Fruit fly (Drosophila melanogaster) whole organism, embryonic: ENCODE measurements around the gene Acp36DE.

Experiments
- B-H1 ChIP-seq: fragments of 200-800 bp; sonication (Bioruptor generic); IDR thresholded peaks from 3 replicates; pipeline ENCODE4 v1.3.6; 2022; ENCODE audit warnings: missing biosample characterization, missing genetic modification characterization
- BEAF-32 ChIP-seq: fragments of 200-800 bp; sonication (Bioruptor generic); optimal IDR thresholded peaks from 3 replicates; lab custom pipeline; 2017; ENCODE audit warnings: missing biosample characterization, missing genetic modification characterization, mild to moderate bottlenecking, moderate library complexity, missing genetic modification reagents
- CG11085 ChIP-seq: fragments of 200-800 bp; sonication (Bioruptor generic); IDR thresholded peaks from 2 replicates; pipeline ENCODE4 v1.3.6; 2022; ENCODE audit warnings: missing biosample characterization, missing genetic modification characterization
- CG12155 ChIP-seq: fragments of 200-800 bp; sonication (Bioruptor generic); optimal IDR thresholded peaks from 3 replicates; lab custom pipeline; 2016; ENCODE audit warnings: missing biosample characterization, missing genetic modification characterization
- CG13424 ChIP-seq: fragments of 200-800 bp; sonication (Bioruptor generic); optimal IDR thresholded peaks from 2 replicates; lab custom pipeline; 2019; ENCODE audit warnings: missing biosample characterization, mild to moderate bottlenecking, missing genetic modification characterization, moderate library complexity
- CG15073 ChIP-seq: fragments of 200-800 bp; sonication (Bioruptor generic); optimal IDR thresholded peaks from 2 replicates; lab custom pipeline; 2016; ENCODE audit warnings: missing biosample characterization, missing genetic modification characterization
- CG18599 ChIP-seq: fragments of 200-800 bp; sonication (Bioruptor generic); optimal IDR thresholded peaks from 3 replicates; lab custom pipeline; 2017; ENCODE audit warnings: missing biosample characterization, missing genetic modification characterization, mild to moderate bottlenecking, moderate library complexity, missing genetic modification reagents
- CG2199 ChIP-seq: fragments of 200-800 bp; sonication (Bioruptor generic); IDR thresholded peaks from 3 replicates; pipeline ENCODE4 v1.3.6; 2022; ENCODE audit warnings: missing biosample characterization, missing genetic modification characterization
- CG30403 ChIP-seq: fragments of 200-800 bp; sonication (Bioruptor generic); optimal IDR thresholded peaks from 3 replicates; lab custom pipeline; 2016; ENCODE audit warnings: missing biosample characterization, missing genetic modification characterization
- CG6813 ChIP-seq: fragments of 200-800 bp; sonication (Bioruptor generic); optimal IDR thresholded peaks from 2 replicates; lab custom pipeline; 2017; ENCODE audit warnings: missing biosample characterization, missing genetic modification characterization, mild to moderate bottlenecking, moderate library complexity, missing genetic modification reagents
- CG7357 ChIP-seq: fragments of 200-800 bp; sonication (Bioruptor generic); IDR thresholded peaks from 3 replicates; pipeline ENCODE4 v1.3.6; 2022; ENCODE audit warnings: missing biosample characterization, missing genetic modification characterization
- CoRest ChIP-seq: fragments of 200-800 bp; sonication (Bioruptor generic); optimal IDR thresholded peaks from 3 replicates; lab custom pipeline; 2018; ENCODE audit warnings: missing biosample characterization, mild to moderate bottlenecking, missing genetic modification characterization, moderate library complexity
- Dbx ChIP-seq: fragments of 200-800 bp; sonication (Bioruptor generic); IDR thresholded peaks from 3 replicates; pipeline ENCODE4 v1.3.6; 2022; ENCODE audit warnings: missing biosample characterization, missing genetic modification characterization
- Dek ChIP-seq: fragments of 200-800 bp; sonication (Bioruptor generic); optimal IDR thresholded peaks from 3 replicates; lab custom pipeline; 2019; ENCODE audit warnings: missing biosample characterization, mild to moderate bottlenecking, missing genetic modification characterization, moderate library complexity
- Gsc ChIP-seq: fragments of 200-800 bp; sonication (Bioruptor generic); IDR thresholded peaks from 2 replicates; pipeline ENCODE4 v1.3.6; 2022; ENCODE audit warnings: missing biosample characterization, missing genetic modification characterization
- H2.0 ChIP-seq: fragments of 200-800 bp; sonication (Bioruptor generic); IDR thresholded peaks from 2 replicates; pipeline ENCODE4 v1.3.6; 2022; ENCODE audit warnings: missing biosample characterization, missing genetic modification characterization
- Hmr ChIP-seq: fragments of 200-800 bp; sonication (Bioruptor generic); optimal IDR thresholded peaks from 3 replicates; lab custom pipeline; 2017; ENCODE audit warnings: mild to moderate bottlenecking, missing biosample characterization, missing genetic modification reagents, missing genetic modification characterization
- Hr78 ChIP-seq, 2 experiments: fragments of 200-800 bp in 1 of 2; fragments of >200 bp in 1 of 2; sonication (Bioruptor generic) in 1 of 2; optimal IDR thresholded peaks; 2 replicates each; lab custom pipeline; 2017 to 2019; ENCODE audit warnings: missing biosample characterization in 2 of 2, missing genetic modification characterization in 2 of 2, mild to moderate bottlenecking in 1 of 2, moderate library complexity in 1 of 2
- Kr ChIP-seq: fragments of 200-800 bp; sonication (Bioruptor generic); optimal IDR thresholded peaks from 2 replicates; lab custom pipeline; 2017; ENCODE audit warnings: missing biosample characterization, mild to moderate bottlenecking, missing genetic modification characterization
- Neu2 ChIP-seq: fragments of 200-800 bp; sonication (Bioruptor generic); optimal IDR thresholded peaks from 3 replicates; lab custom pipeline; 2016; ENCODE audit warnings: missing biosample characterization, missing genetic modification characterization, borderline replicate concordance
- Ptx1 ChIP-seq: fragments of 200-800 bp; sonication (Bioruptor generic); IDR thresholded peaks from 2 replicates; pipeline ENCODE4 v1.3.6; 2022; ENCODE audit warnings: missing biosample characterization, missing genetic modification characterization
- Rx ChIP-seq: fragments of 200-800 bp; sonication (Bioruptor generic); IDR thresholded peaks from 2 replicates; pipeline ENCODE4 v1.3.6; 2022; ENCODE audit warnings: missing biosample characterization, missing genetic modification characterization
- Scr ChIP-seq: fragments of 200-800 bp; sonication (Bioruptor generic); IDR thresholded peaks from 2 replicates; pipeline ENCODE4 v1.3.6; 2022; ENCODE audit warnings: missing biosample characterization, missing genetic modification characterization; ENCODE audit not compliant: partially characterized antibody
- Sox100B ChIP-seq: fragments of 200-800 bp; sonication (Bioruptor generic); optimal IDR thresholded peaks from 3 replicates; lab custom pipeline; 2018; ENCODE audit warnings: missing biosample characterization, mild to moderate bottlenecking, missing genetic modification characterization
- Sry-β ChIP-seq: fragments of 200-800 bp; sonication (Bioruptor generic); optimal IDR thresholded peaks from 2 replicates; lab custom pipeline; 2018; ENCODE audit warnings: missing biosample characterization, mild to moderate bottlenecking, missing genetic modification characterization, moderate library complexity
- Tbp ChIP-seq: fragments of >200 bp; optimal IDR thresholded peaks from 2 replicates; lab custom pipeline; 2018; ENCODE audit warnings: missing biosample characterization, missing genetic modification characterization
- Xbp1 ChIP-seq: fragments of 200-800 bp; sonication (Bioruptor generic); optimal IDR thresholded peaks from 3 replicates; lab custom pipeline; 2016; ENCODE audit warnings: missing biosample characterization, mild to moderate bottlenecking, missing genetic modification characterization
- abd-A ChIP-seq: fragments of 200-800 bp; sonication (Bioruptor generic); optimal IDR thresholded peaks from 3 replicates; lab custom pipeline; 2019; ENCODE audit warnings: missing biosample characterization, mild to moderate bottlenecking, missing genetic modification characterization, moderate library complexity
- ac ChIP-seq: fragments of 200-800 bp; sonication (Bioruptor generic); optimal IDR thresholded peaks from 3 replicates; lab custom pipeline; 2017; ENCODE audit warnings: missing biosample characterization, mild to moderate bottlenecking, missing genetic modification characterization
- amos ChIP-seq: fragments of 200-800 bp; sonication (Bioruptor generic); IDR thresholded peaks from 2 replicates; pipeline ENCODE4 v1.3.6; 2022; ENCODE audit warnings: missing biosample characterization, missing genetic modification characterization; ENCODE audit not compliant: partially characterized antibody
- bigmax ChIP-seq: fragments of 200-800 bp; sonication (Bioruptor generic); optimal IDR thresholded peaks from 2 replicates; lab custom pipeline; 2018; ENCODE audit warnings: missing biosample characterization, mild to moderate bottlenecking, missing genetic modification characterization
- bowl ChIP-seq: fragments of 200-800 bp; sonication (Bioruptor generic); IDR thresholded peaks from 2 replicates; pipeline ENCODE4 v1.3.6; 2022; ENCODE audit warnings: missing biosample characterization, missing genetic modification characterization
- btn ChIP-seq: fragments of 200-800 bp; sonication (Bioruptor generic); optimal IDR thresholded peaks from 2 replicates; lab custom pipeline; 2016; ENCODE audit warnings: missing biosample characterization, missing genetic modification characterization
- crol ChIP-seq: fragments of 200-800 bp; sonication (Bioruptor generic); IDR thresholded peaks from 2 replicates; pipeline ENCODE4 v1.3.6; 2022; ENCODE audit warnings: missing biosample characterization, missing genetic modification characterization
- da ChIP-seq: fragments of 200-800 bp; sonication (Bioruptor generic); optimal IDR thresholded peaks from 2 replicates; lab custom pipeline; 2016; ENCODE audit warnings: missing biosample characterization, missing genetic modification characterization
- dysf ChIP-seq: fragments of 200-800 bp; sonication (Bioruptor generic); IDR thresholded peaks from 3 replicates; pipeline ENCODE4 v1.3.6; 2022; ENCODE audit warnings: missing biosample characterization, missing genetic modification characterization
- ems ChIP-seq: fragments of 200-800 bp; sonication (Bioruptor generic); optimal IDR thresholded peaks from 3 replicates; lab custom pipeline; 2016; ENCODE audit warnings: missing biosample characterization, missing genetic modification characterization
- eyg ChIP-seq: fragments of 200-800 bp; sonication (Bioruptor generic); optimal IDR thresholded peaks from 3 replicates; lab custom pipeline; 2016; ENCODE audit warnings: missing biosample characterization, missing genetic modification characterization
- fd102C ChIP-seq: fragments of 200-800 bp; sonication (Bioruptor generic); optimal IDR thresholded peaks from 2 replicates; lab custom pipeline; 2018; ENCODE audit warnings: missing biosample characterization, mild to moderate bottlenecking, missing genetic modification characterization, moderate library complexity
- fd96Cb ChIP-seq: fragments of 200-800 bp; sonication (Bioruptor generic); optimal IDR thresholded peaks from 2 replicates; lab custom pipeline; 2018; ENCODE audit warnings: missing biosample characterization, mild to moderate bottlenecking, missing genetic modification characterization, moderate library complexity
- ftz-f1 ChIP-seq: fragments of 200-800 bp; sonication (Bioruptor generic); optimal IDR thresholded peaks from 2 replicates; lab custom pipeline; 2016; ENCODE audit warnings: missing biosample characterization, missing genetic modification characterization
- her ChIP-seq: fragments of 200-800 bp; sonication (Bioruptor generic); optimal IDR thresholded peaks from 2 replicates; lab custom pipeline; 2016; ENCODE audit warnings: missing biosample characterization, missing genetic modification characterization
- hkb ChIP-seq, 2 experiments: fragments of 200-800 bp in 1 of 2; fragments of >200 bp in 1 of 2; sonication (Bioruptor generic) in 1 of 2; IDR thresholded peaks in 1 of 2; optimal IDR thresholded peaks in 1 of 2; 2 replicates each; pipeline versions ENCODE4 v1.3.6 to Lab custom; 2017 to 2022; ENCODE audit warnings: missing biosample characterization in 1 of 2, missing genetic modification characterization in 1 of 2
- klu ChIP-seq: fragments of 200-800 bp; sonication (Bioruptor generic); IDR thresholded peaks from 2 replicates; pipeline ENCODE4 v1.3.6; 2022; ENCODE audit warnings: missing biosample characterization, missing genetic modification characterization
- lola ChIP-seq, 3 experiments: fragments of >200 bp in 2 of 3; fragments of 200-800 bp in 1 of 3; sonication (Bioruptor generic) in 1 of 3; optimal IDR thresholded peaks; 2 replicates each; lab custom pipeline; 2017 to 2019; ENCODE audit warnings: missing biosample characterization in 3 of 3, missing genetic modification characterization in 3 of 3, mild to moderate bottlenecking in 1 of 3, moderate library complexity in 1 of 3
- phol ChIP-seq: fragments of 200-800 bp; sonication (Bioruptor generic); optimal IDR thresholded peaks from 3 replicates; lab custom pipeline; 2018; ENCODE audit warnings: missing biosample characterization, mild to moderate bottlenecking, missing genetic modification characterization, moderate library complexity
- prd ChIP-seq, 3 experiments: fragments of >200 bp in 2 of 3; fragments of 200-800 bp in 1 of 3; sonication (Bioruptor generic) in 1 of 3; optimal IDR thresholded peaks in 2 of 3; IDR thresholded peaks in 1 of 3; 2 replicates in 2 of 3; 3 replicates in 1 of 3; pipeline versions ENCODE4 v1.3.6 to Lab custom; 2017 to 2022; ENCODE audit warnings: missing biosample characterization in 1 of 3, missing genetic modification characterization in 1 of 3
- ro ChIP-seq: fragments of 200-800 bp; sonication (Bioruptor generic); IDR thresholded peaks from 2 replicates; pipeline ENCODE4 v1.3.6; 2022; ENCODE audit warnings: missing biosample characterization, missing genetic modification characterization
- vvl ChIP-seq: fragments of 200-800 bp; sonication (Bioruptor generic); IDR thresholded peaks from 2 replicates; pipeline ENCODE4 v1.3.6; 2022; ENCODE audit warnings: missing biosample characterization, missing genetic modification characterization
- z ChIP-seq: fragments of 200-800 bp; sonication (Bioruptor generic); IDR thresholded peaks from 3 replicates; pipeline ENCODE4 v1.3.6; 2022; ENCODE audit warnings: missing biosample characterization, missing genetic modification characterization

Gene Acp36DE

dm6 chr2L:18377109-18377508 lies 18.3 kb upstream of the Acp36DE start (continued):
- TF ChIP-seq dysf (GFP tag; lab: Robert Waterston, UW) (peak; percentile 72), CG30403 (GFP tag; lab: Kevin White, UChicago) (peak; percentile 50), da (no peak), Hmr (GFP tag; lab: Kevin White, UChicago) (peak; percentile 63), fd96Cb (tag; lab: Kevin White, UChicago) (no peak), eyg (GFP tag; lab: Kevin White, UChicago) (no peak), Hr78 (GFP tag; optimal IDR thresholded peaks at IDR 0.05; lab: Kevin White, UChicago) (no peak), Sry-β (GFP tag; lab: Kevin White, UChicago) (no peak), CG12155 (GFP tag; lab: Kevin White, UChicago) (no peak), vvl (peak; percentile 72), ro (GFP tag; lab: Robert Waterston, UW) (no peak), H2.0 (GFP tag; lab: Robert Waterston, UW) (no peak), ems (peak; percentile 19), phol (tag; lab: Kevin White, UChicago) (peak; percentile 55), prd (optimal IDR thresholded peaks at IDR 0.05; lab: Kevin White, UChicago) (no peak), prd (GFP tag; IDR thresholded peaks at IDR 0.05; lab: Robert Waterston, UW) (peak; percentile 64; the same call in 2 of the 3 replicates), hkb (optimal IDR thresholded peaks at IDR 0.05; lab: Kevin White, UChicago) (no peak), hkb (GFP tag; IDR thresholded peaks at IDR 0.05; lab: Robert Waterston, UW) (peak; percentile 29; the same call in 1 of the 2 replicates), Dek (tag; lab: Kevin White, UChicago) (no peak), klu (GFP tag; lab: Robert Waterston, UW) (no peak), CG15073 (GFP tag; lab: Kevin White, UChicago) (peak; percentile 49), btn (GFP tag; lab: Kevin White, UChicago) (no peak), ftz-f1 (no peak), Dbx (GFP tag; lab: Robert Waterston, UW) (no peak), Neu2 (no peak), Scr (GFP tag; lab: Robert Waterston, UW) (no peak), BEAF-32 (GFP tag; lab: Kevin White, UChicago) (no peak), Kr (GFP tag; lab: Kevin White, UChicago) (no peak), crol (GFP tag; lab: Robert Waterston, UW) (no peak), CG18599 (GFP tag; lab: Kevin White, UChicago) (peak; percentile 80), Gsc (GFP tag; lab: Robert Waterston, UW) (no peak), CG13424 (tag; lab: Kevin White, UChicago) (peak; percentile 49), lola (GFP tag; optimal IDR thresholded peaks at IDR 0.05; lab: Kevin White, UChicago) (no peak), bowl (no peak), abd-A (tag; lab: Kevin White, UChicago) (peak; percentile 12), ac (GFP tag; lab: Kevin White, UChicago) (no peak), CG2199 (GFP tag; lab: Robert Waterston, UW) (no peak), her (GFP tag; lab: Kevin White, UChicago) (no peak), CG11085 (GFP tag; lab: Robert Waterston, UW) (no peak), CG7357 (GFP tag; lab: Robert Waterston, UW) (no peak), Ptx1 (GFP tag; lab: Robert Waterston, UW) (peak; percentile 59), amos (GFP tag; lab: Robert Waterston, UW) (no peak), CG6813 (GFP tag; lab: Kevin White, UChicago) (no peak), Xbp1 (GFP tag; lab: Kevin White, UChicago) (peak; percentile 55), CoRest (peak; percentile 48), Tbp (GFP tag; lab: Kevin White, UChicago) (no peak), fd102C (GFP tag; lab: Kevin White, UChicago) (no peak), bigmax (GFP tag; lab: Kevin White, UChicago) (no peak), z (GFP tag; lab: Robert Waterston, UW) (no peak), B-H1 (no peak; the same call in 2 of the 3 replicates), Sox100B (GFP tag; lab: Kevin White, UChicago) (peak; percentile 27), Rx (GFP tag; lab: Robert Waterston, UW) (peak; percentile 31; the same call in 1 of the 2 replicates)
